Worm (Caenorhabditis elegans) whole organism, L2 larva: ENCODE measurements around the gene F14H12.2.

Experiments
- ZK546.5 ChIP-seq: sonication (generic microtip); optimal IDR thresholded peaks from 2 replicates; lab custom pipeline; 2017; ENCODE audit warnings: missing biosample characterization, missing genetic modification characterization
- lin-11 ChIP-seq: fragments of 150-350 bp; sonication (generic microtip); optimal IDR thresholded peaks from 2 replicates; lab custom pipeline; 2014; ENCODE audit warnings: missing biosample characterization, missing genetic modification characterization, inconsistent platforms, mixed read lengths
- lsy-2 ChIP-seq, 2 experiments: fragments of 150-350 bp in 1 of 2; sonication (generic microtip) in 1 of 2; optimal IDR thresholded peaks; 2 replicates each; lab custom pipeline; 2014 to 2017; ENCODE audit warnings: missing biosample characterization in 2 of 2, missing genetic modification characterization in 2 of 2
- nhr-77 ChIP-seq: fragments of 150-350 bp; optimal IDR thresholded peaks from 2 replicates; lab custom pipeline; 2014; ENCODE audit warnings: missing biosample characterization, missing genetic modification characterization
- skn-1 ChIP-seq: sonication (generic microtip); optimal IDR thresholded peaks from 2 replicates; lab custom pipeline; 2017; ENCODE audit warnings: missing biosample characterization, missing genetic modification characterization

ce11 chrX:4366231-4366630 lies 15.9 kb downstream of the F14H12.2 start, which contains the start of gene R160.3:
- TF ChIP-seq lsy-2 (tag; optimal IDR thresholded peaks at IDR 0.05; lab: Kevin White, UChicago): no peak
- no peak for TF ChIP-seq nhr-77 (tag; lab: Kevin White, UChicago)
- TF ChIP-seq skn-1 (tag; lab: Kevin White, UChicago): no peak
- no peak for TF ChIP-seq ZK546.5
- no peak for TF ChIP-seq lin-11 (tag; lab: Kevin White, UChicago)
